Worm (Caenorhabditis elegans) whole organism, late embryonic: ENCODE data around the gene sra-14.

Experiments
- C08G9.2 ChIP-seq: sonication (generic microtip); optimal IDR thresholded peaks from 2 replicates; lab custom pipeline; 2016; ENCODE audit warnings: mild to moderate bottlenecking, missing genetic modification characterization, moderate library complexity, missing compliant biosample characterization
- C38D4.7 ChIP-seq: fragments of 200-800 bp; sonication (Bioruptor generic); optimal IDR thresholded peaks from 2 replicates; lab custom pipeline; 2018; ENCODE audit warnings: mild to moderate bottlenecking, missing genetic modification characterization, moderate library complexity, missing compliant biosample characterization
- K02D7.2 ChIP-seq: sonication (generic microtip); optimal IDR thresholded peaks from 2 replicates; lab custom pipeline; 2017; ENCODE audit warnings: mild to moderate bottlenecking, missing genetic modification characterization, missing compliant biosample characterization
- Y22D7AL.16 ChIP-seq: sonication (generic microtip); optimal IDR thresholded peaks from 2 replicates; lab custom pipeline; 2016; ENCODE audit warnings: missing genetic modification characterization, missing compliant biosample characterization
- ahr-1 ChIP-seq: sonication (generic microtip); optimal IDR thresholded peaks from 2 replicates; lab custom pipeline; 2016; ENCODE audit warnings: missing genetic modification characterization, missing compliant biosample characterization
- ceh-14 ChIP-seq: sonication (generic microtip); optimal IDR thresholded peaks from 2 replicates; lab custom pipeline; 2016; ENCODE audit warnings: missing genotype, missing genetic modification characterization, missing compliant biosample characterization
- ceh-18 ChIP-seq: sonication (generic microtip); optimal IDR thresholded peaks from 2 replicates; lab custom pipeline; 2016; ENCODE audit warnings: missing genetic modification characterization, missing compliant biosample characterization
- ceh-2 ChIP-seq: sonication (generic microtip); optimal IDR thresholded peaks from 2 replicates; lab custom pipeline; 2016; ENCODE audit warnings: missing genotype, missing genetic modification characterization, missing compliant biosample characterization
- ceh-22 ChIP-seq: sonication (generic microtip); optimal IDR thresholded peaks from 2 replicates; lab custom pipeline; 2017; ENCODE audit warnings: missing biosample characterization, missing genetic modification characterization
- ceh-24 ChIP-seq: sonication (generic microtip); optimal IDR thresholded peaks from 2 replicates; lab custom pipeline; 2016; ENCODE audit warnings: mild to moderate bottlenecking, missing genetic modification characterization, missing compliant biosample characterization
- ceh-30 ChIP-seq: fragments of 150-350 bp; optimal IDR thresholded peaks from 2 replicates; lab custom pipeline; 2014; ENCODE audit warnings: missing biosample characterization, missing genetic modification characterization
- ceh-31 ChIP-seq: sonication (generic microtip); optimal IDR thresholded peaks from 2 replicates; lab custom pipeline; 2016; ENCODE audit warnings: missing genetic modification characterization, missing compliant biosample characterization
- ceh-34 ChIP-seq: sonication (generic microtip); optimal IDR thresholded peaks from 2 replicates; lab custom pipeline; 2016; ENCODE audit warnings: mild to moderate bottlenecking, missing genetic modification characterization, missing compliant biosample characterization
- ceh-45 ChIP-seq: fragments of 200-800 bp; sonication (Bioruptor generic); IDR thresholded peaks from 2 replicates; pipeline ENCODE4 v1.3.6; 2022; ENCODE audit warnings: missing genetic modification reagents, missing genetic modification characterization, missing compliant biosample characterization
- che-1 ChIP-seq: sonication (generic microtip); optimal IDR thresholded peaks from 2 replicates; lab custom pipeline; 2016; ENCODE audit warnings: mild to moderate bottlenecking, missing genetic modification characterization, missing compliant biosample characterization
- dmd-4 ChIP-seq: sonication (generic microtip); optimal IDR thresholded peaks from 2 replicates; lab custom pipeline; 2016; ENCODE audit warnings: borderline replicate concordance, missing genetic modification characterization, missing compliant biosample characterization
- dve-1 ChIP-seq: sonication (generic microtip); optimal IDR thresholded peaks from 2 replicates; lab custom pipeline; 2017; ENCODE audit warnings: antibody characterized with exemption, mild to moderate bottlenecking, missing genetic modification characterization, missing compliant biosample characterization
- elt-2 ChIP-seq: sonication (generic microtip); optimal IDR thresholded peaks from 2 replicates; lab custom pipeline; 2016; ENCODE audit warnings: missing genetic modification reagents, missing genetic modification characterization, missing compliant biosample characterization
- elt-4 ChIP-seq: sonication (generic microtip); optimal IDR thresholded peaks from 2 replicates; lab custom pipeline; 2016; ENCODE audit warnings: missing genetic modification characterization, missing compliant biosample characterization
- ets-4 ChIP-seq: sonication (generic microtip); optimal IDR thresholded peaks from 2 replicates; lab custom pipeline; 2016; ENCODE audit warnings: missing genetic modification characterization, missing compliant biosample characterization
- eyg-1 ChIP-seq: sonication (generic microtip); optimal IDR thresholded peaks from 2 replicates; lab custom pipeline; 2016; ENCODE audit warnings: missing genotype, missing genetic modification characterization, missing compliant biosample characterization
- fkh-10 ChIP-seq: fragments of 150-350 bp; optimal IDR thresholded peaks from 2 replicates; lab custom pipeline; 2014; ENCODE audit warnings: missing biosample characterization, missing genetic modification reagents, missing genetic modification characterization
- fkh-6 ChIP-seq: sonication (generic microtip); optimal IDR thresholded peaks from 2 replicates; lab custom pipeline; 2016; ENCODE audit warnings: missing genetic modification characterization, missing compliant biosample characterization
- hlh-13 ChIP-seq: fragments of 200-800 bp; sonication (Bioruptor generic); optimal IDR thresholded peaks from 2 replicates; lab custom pipeline; 2018; ENCODE audit warnings: mild to moderate bottlenecking, missing genetic modification characterization, missing compliant biosample characterization
- hlh-6 ChIP-seq: sonication (generic microtip); optimal IDR thresholded peaks from 2 replicates; lab custom pipeline; 2016; ENCODE audit warnings: missing genotype, missing genetic modification characterization, missing compliant biosample characterization
- nfya-1 ChIP-seq: sonication (generic microtip); optimal IDR thresholded peaks from 2 replicates; lab custom pipeline; 2017; ENCODE audit warnings: missing genetic modification characterization, mild to moderate bottlenecking, missing compliant biosample characterization, antibody characterized with exemption, moderate library complexity
- nhr-232 ChIP-seq: sonication (generic microtip); optimal IDR thresholded peaks from 2 replicates; lab custom pipeline; 2016; ENCODE audit warnings: missing genetic modification characterization, missing compliant biosample characterization
- pag-3 ChIP-seq: sonication (generic microtip); optimal IDR thresholded peaks from 2 replicates; lab custom pipeline; 2016; ENCODE audit warnings: missing compliant biosample characterization, missing genetic modification characterization, borderline replicate concordance
- pat-9 ChIP-seq: fragments of 200-800 bp; sonication (Bioruptor generic); optimal IDR thresholded peaks from 2 replicates; lab custom pipeline; 2018; ENCODE audit warnings: mild to moderate bottlenecking, missing genetic modification characterization, moderate library complexity, missing compliant biosample characterization
- pax-1 ChIP-seq: fragments of 150-350 bp; optimal IDR thresholded peaks from 2 replicates; lab custom pipeline; 2014; ENCODE audit warnings: missing biosample characterization, missing genetic modification characterization
- pha-4 ChIP-seq: fragments of 150-350 bp; optimal IDR thresholded peaks from 2 replicates; lab custom pipeline; 2018; ENCODE audit warnings: missing biosample characterization, missing genetic modification reagents, missing genetic modification characterization
- pqm-1 ChIP-seq: sonication (generic microtip); optimal IDR thresholded peaks from 2 replicates; lab custom pipeline; 2016; ENCODE audit warnings: missing genetic modification characterization, missing compliant biosample characterization
- pros-1 ChIP-seq: fragments of 150-350 bp; optimal IDR thresholded peaks from 2 replicates; lab custom pipeline; 2014; ENCODE audit warnings: missing biosample characterization, missing genetic modification reagents, missing genetic modification characterization
- rnt-1 ChIP-seq: sonication (generic microtip); optimal IDR thresholded peaks from 2 replicates; lab custom pipeline; 2016; ENCODE audit warnings: missing genetic modification characterization, missing compliant biosample characterization
- sdc-2 ChIP-seq: sonication (generic microtip); optimal IDR thresholded peaks from 2 replicates; lab custom pipeline; 2016; ENCODE audit warnings: missing genotype, missing genetic modification characterization, missing compliant biosample characterization
- sox-2 ChIP-seq: fragments of 200-800 bp; sonication (Bioruptor generic); IDR thresholded peaks from 2 replicates; pipeline ENCODE4 v1.3.6; 2022; ENCODE audit warnings: missing genetic modification reagents, missing genetic modification characterization, missing compliant biosample characterization
- sox-4 ChIP-seq: sonication (generic microtip); optimal IDR thresholded peaks from 2 replicates; lab custom pipeline; 2017; ENCODE audit warnings: mild to moderate bottlenecking, missing genetic modification characterization, inconsistent platforms, missing compliant biosample characterization
- unc-55 ChIP-seq: sonication (generic microtip); optimal IDR thresholded peaks from 2 replicates; lab custom pipeline; 2017; ENCODE audit warnings: missing biosample characterization, missing genetic modification reagents, missing genetic modification characterization
- unc-86 ChIP-seq: sonication (generic microtip); optimal IDR thresholded peaks from 2 replicates; lab custom pipeline; 2016; ENCODE audit warnings: missing genetic modification characterization, missing compliant biosample characterization

Gene sra-14

DNA sequence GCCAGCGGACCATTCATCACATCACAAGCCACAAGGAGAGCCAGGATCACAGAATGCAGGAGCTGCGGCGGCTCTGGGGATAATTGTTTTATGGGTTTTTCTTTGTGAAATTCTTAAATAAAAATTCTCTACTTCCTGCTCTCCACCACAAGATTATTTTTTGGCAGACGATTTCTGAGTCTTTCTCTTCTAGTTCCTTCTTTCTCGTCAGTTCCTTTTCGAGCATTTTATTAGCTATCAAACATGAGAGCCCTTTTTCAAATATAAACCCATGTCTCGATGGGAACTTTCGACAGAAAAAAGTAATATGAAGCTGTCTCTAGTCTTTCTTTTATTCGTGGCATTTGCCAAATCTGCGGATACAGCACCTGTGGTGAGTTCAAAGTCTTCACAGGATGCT is 3.4 kb downstream of the sra-14 start, which contains the start of gene F35C5.3:
F35C5.3 (plus strand) TSS at position 301 of the 400 bp plus-strand sequence.
- TF ChIP-seq sdc-2 (no peak), elt-4 (no peak), hlh-6 (tag; lab: Kevin White, UChicago) (no peak), unc-86 (tag; lab: Kevin White, UChicago) (no peak), C08G9.2 (no peak), ceh-18 (tag; lab: Kevin White, UChicago) (no peak), che-1 (tag; lab: Kevin White, UChicago) (no peak), ceh-31 (tag; lab: Kevin White, UChicago) (no peak), sox-4 (no peak), pha-4 (no peak), pqm-1 (no peak), C38D4.7 (GFP tag; lab: Kevin White, UChicago) (no peak), ceh-2 (tag; lab: Kevin White, UChicago) (no peak), ceh-24 (tag; lab: Kevin White, UChicago) (no peak), fkh-10 (GFP tag; lab: Kevin White, UChicago) (no peak), pros-1 (tag; lab: Kevin White, UChicago) (no peak), ceh-14 (tag; lab: Kevin White, UChicago) (no peak), sox-2 (GFP tag; lab: Robert Waterston, UW) (no peak)

DNA sequence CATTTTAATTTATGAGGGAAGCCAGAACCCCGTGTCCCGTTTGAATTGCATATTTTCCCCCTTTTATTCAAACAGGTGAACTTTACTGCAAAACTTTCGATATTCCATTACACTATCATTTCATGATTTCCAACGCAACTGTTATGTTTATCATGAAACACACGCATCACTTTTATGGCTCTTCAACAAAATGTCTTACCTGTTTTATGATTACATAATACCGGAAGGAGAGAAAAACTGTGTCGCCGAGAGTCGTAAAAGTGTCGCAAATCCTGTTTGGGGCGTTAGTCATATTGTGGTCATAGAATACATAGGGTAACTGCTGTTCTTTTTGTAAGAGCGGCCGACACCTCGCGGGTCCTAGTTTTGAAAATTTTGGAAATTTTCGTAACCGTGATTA is 7.3 kb downstream of the sra-14 start:
- TF ChIP-seq ceh-24 (tag; lab: Kevin White, UChicago) (no peak), pros-1 (tag; lab: Kevin White, UChicago) (no peak), ceh-22 (no peak)

DNA sequence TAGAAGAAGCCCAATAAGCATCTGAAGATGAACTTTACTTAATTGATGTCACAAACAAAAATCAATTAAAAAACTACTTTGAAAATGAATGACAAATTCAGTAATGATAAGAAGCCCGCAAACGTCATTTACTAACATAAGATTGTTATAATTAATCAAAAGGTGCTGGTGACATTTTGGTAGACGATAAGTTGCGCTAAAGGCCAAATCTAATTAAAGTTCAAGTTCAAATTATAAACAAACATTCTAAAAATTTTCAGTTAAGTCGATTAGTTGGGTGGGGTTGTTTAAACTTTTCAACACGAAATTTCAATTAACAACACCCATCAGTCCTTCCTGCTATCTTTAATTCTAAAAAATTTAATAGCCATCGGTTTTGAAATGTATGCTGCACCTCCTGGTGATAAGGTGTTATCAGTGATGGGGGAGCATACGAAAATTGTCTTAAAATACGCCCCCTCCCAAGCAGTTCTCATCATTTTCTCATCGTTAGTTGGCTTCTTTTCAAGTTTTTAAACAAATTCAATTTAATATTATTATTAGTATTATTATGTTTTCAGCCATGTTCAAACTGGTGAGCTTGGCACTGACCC is 10.1 kb downstream of the sra-14 start, which contains the start of the genes clec-62 and clec-63:
clec-62 (minus strand) TSS at position 51 of the 593 bp plus-strand sequence.
clec-63 (plus strand) TSS at position 561 of the 593 bp plus-strand sequence.
- TF ChIP-seq pag-3 (tag; lab: Kevin White, UChicago): no peak
- no peak for TF ChIP-seq nfya-1
- no peak for TF ChIP-seq ceh-24 (tag; lab: Kevin White, UChicago)
- TF ChIP-seq eyg-1: no peak
- no peak for TF ChIP-seq pat-9 (tag; lab: Kevin White, UChicago)
- TF ChIP-seq, all 69 proteins: peak for 0

DNA sequence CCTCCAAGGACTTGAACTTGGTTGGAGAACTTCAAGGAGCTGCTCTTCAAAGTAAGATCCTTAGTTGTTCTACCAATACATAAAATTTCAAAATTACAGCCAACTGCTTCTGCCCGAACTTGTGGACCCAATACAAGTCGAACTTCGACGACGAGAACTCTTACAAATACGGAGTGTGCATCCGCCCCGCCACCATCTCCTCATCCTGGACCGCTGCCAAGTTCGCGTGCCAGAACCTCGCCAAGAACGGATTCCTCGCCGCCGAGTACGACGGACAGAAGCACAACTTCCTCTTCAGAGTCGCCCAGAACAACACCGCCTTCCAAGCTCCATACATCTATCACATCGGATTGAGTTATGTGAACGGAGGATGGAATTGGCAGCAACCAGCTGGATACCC is 11.6 kb downstream of the sra-14 start:
- no peak for TF ChIP-seq ahr-1 (tag; lab: Kevin White, UChicago)
- no peak for TF ChIP-seq sox-2 (GFP tag; lab: Robert Waterston, UW)
- TF ChIP-seq ceh-31 (tag; lab: Kevin White, UChicago): no peak
- TF ChIP-seq nhr-232 (tag; lab: Kevin White, UChicago): no peak
- no peak for TF ChIP-seq sox-4
- no peak for TF ChIP-seq K02D7.2 (tag; lab: Kevin White, UChicago)
- no peak for TF ChIP-seq rnt-1 (tag; lab: Kevin White, UChicago)
- TF ChIP-seq ceh-30 (tag; lab: Kevin White, UChicago): no peak
- TF ChIP-seq unc-86 (tag; lab: Kevin White, UChicago): no peak
- TF ChIP-seq elt-4: no peak
- TF ChIP-seq ceh-34 (tag; lab: Kevin White, UChicago): no peak
- no peak for TF ChIP-seq dmd-4 (tag; lab: Kevin White, UChicago)
- no peak for TF ChIP-seq hlh-13 (GFP tag; lab: Kevin White, UChicago)
- TF ChIP-seq fkh-6 (tag; lab: Kevin White, UChicago): no peak
- TF ChIP-seq ceh-14 (tag; lab: Kevin White, UChicago): no peak

DNA sequence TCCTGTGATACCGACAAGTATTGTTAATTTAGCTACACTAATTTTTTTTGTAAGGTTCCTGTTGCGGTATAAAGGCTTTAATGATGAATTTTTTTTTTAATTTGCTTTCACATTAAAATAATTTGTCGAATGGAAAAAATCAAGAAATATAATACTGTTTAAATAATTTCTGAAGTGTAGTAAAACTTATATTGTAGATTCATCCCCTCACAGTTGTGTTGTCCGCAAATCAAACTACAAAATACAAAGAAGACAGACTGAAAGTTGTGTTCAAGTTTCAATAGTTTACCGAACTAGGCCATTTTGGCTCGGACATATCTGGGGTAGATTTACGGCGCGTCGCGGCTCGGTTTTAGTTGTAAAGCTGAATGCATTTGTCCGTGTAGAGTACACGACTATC is 12.3 kb downstream of the sra-14 start:
- no peak for TF ChIP-seq unc-55 (GFP tag; lab: Kevin White, UChicago)
- no peak for TF ChIP-seq dve-1 (tag; lab: Kevin White, UChicago)
- no peak for TF ChIP-seq ceh-45 (GFP tag; lab: Robert Waterston, UW)
- no peak for TF ChIP-seq Y22D7AL.16
- no peak for TF ChIP-seq ceh-31 (tag; lab: Kevin White, UChicago)
- TF ChIP-seq C08G9.2: no peak
- TF ChIP-seq pax-1: no peak
- no peak for TF ChIP-seq elt-2 (tag; lab: Kevin White, UChicago)
- TF ChIP-seq ets-4 (tag; lab: Kevin White, UChicago): no peak
- no peak for TF ChIP-seq hlh-6 (tag; lab: Kevin White, UChicago)
- TF ChIP-seq, all 69 proteins: peak for 0
